Worm (Caenorhabditis elegans) whole organism, late embryonic: Measurements from ENCODE around the gene ckb-2.

ENCODE experiments used
- C38D4.7 ChIP-seq: fragments of 200-800 bp; sonication (Bioruptor generic); optimal IDR thresholded peaks from 2 replicates; lab custom pipeline; 2018; ENCODE audit warnings: mild to moderate bottlenecking, missing genetic modification characterization, moderate library complexity, missing compliant biosample characterization
- F13H6.1 ChIP-seq: sonication (generic microtip); optimal IDR thresholded peaks from 2 replicates; lab custom pipeline; 2016; ENCODE audit warnings: missing genetic modification characterization, missing compliant biosample characterization
- K02D7.2 ChIP-seq: sonication (generic microtip); optimal IDR thresholded peaks from 2 replicates; lab custom pipeline; 2017; ENCODE audit warnings: mild to moderate bottlenecking, missing genetic modification characterization, missing compliant biosample characterization
- T23F11.4 ChIP-seq: fragments of 200-800 bp; sonication (Bioruptor generic); optimal IDR thresholded peaks from 2 replicates; lab custom pipeline; 2018; ENCODE audit warnings: mild to moderate bottlenecking, missing genetic modification characterization, missing compliant biosample characterization
- ama-1 ChIP-seq: fragments of 150-350 bp; optimal IDR thresholded peaks from 2 replicates; lab custom pipeline; 2014
- ceh-14 ChIP-seq: sonication (generic microtip); optimal IDR thresholded peaks from 2 replicates; lab custom pipeline; 2016; ENCODE audit warnings: missing genotype, missing genetic modification characterization, missing compliant biosample characterization
- ceh-19 ChIP-seq: fragments of 200-800 bp; sonication (Bioruptor generic); optimal IDR thresholded peaks from 2 replicates; lab custom pipeline; 2018; ENCODE audit warnings: mild to moderate bottlenecking, missing genetic modification characterization, missing compliant biosample characterization
- ceh-22 ChIP-seq: sonication (generic microtip); optimal IDR thresholded peaks from 2 replicates; lab custom pipeline; 2017; ENCODE audit warnings: missing biosample characterization, missing genetic modification characterization
- ceh-30 ChIP-seq: fragments of 150-350 bp; optimal IDR thresholded peaks from 2 replicates; lab custom pipeline; 2014; ENCODE audit warnings: missing biosample characterization, missing genetic modification characterization
- ceh-31 ChIP-seq: sonication (generic microtip); optimal IDR thresholded peaks from 2 replicates; lab custom pipeline; 2016; ENCODE audit warnings: missing genetic modification characterization, missing compliant biosample characterization
- ceh-45 ChIP-seq: fragments of 200-800 bp; sonication (Bioruptor generic); IDR thresholded peaks from 2 replicates; pipeline ENCODE4 v1.3.6; 2022; ENCODE audit warnings: missing genetic modification reagents, missing genetic modification characterization, missing compliant biosample characterization
- ceh-6 ChIP-seq: fragments of 200-800 bp; sonication (Bioruptor generic); optimal IDR thresholded peaks from 2 replicates; lab custom pipeline; 2018; ENCODE audit warnings: mild to moderate bottlenecking, missing genetic modification characterization, missing compliant biosample characterization
- dmd-4 ChIP-seq: sonication (generic microtip); optimal IDR thresholded peaks from 2 replicates; lab custom pipeline; 2016; ENCODE audit warnings: borderline replicate concordance, missing genetic modification characterization, missing compliant biosample characterization
- elt-2 ChIP-seq: sonication (generic microtip); optimal IDR thresholded peaks from 2 replicates; lab custom pipeline; 2016; ENCODE audit warnings: missing genetic modification reagents, missing genetic modification characterization, missing compliant biosample characterization
- elt-4 ChIP-seq: sonication (generic microtip); optimal IDR thresholded peaks from 2 replicates; lab custom pipeline; 2016; ENCODE audit warnings: missing genetic modification characterization, missing compliant biosample characterization
- eyg-1 ChIP-seq: sonication (generic microtip); optimal IDR thresholded peaks from 2 replicates; lab custom pipeline; 2016; ENCODE audit warnings: missing genotype, missing genetic modification characterization, missing compliant biosample characterization
- fkh-6 ChIP-seq: sonication (generic microtip); optimal IDR thresholded peaks from 2 replicates; lab custom pipeline; 2016; ENCODE audit warnings: missing genetic modification characterization, missing compliant biosample characterization
- hlh-15 ChIP-seq: sonication (generic microtip); optimal IDR thresholded peaks from 2 replicates; lab custom pipeline; 2016; ENCODE audit warnings: missing genetic modification characterization, missing compliant biosample characterization
- hlh-30 ChIP-seq: sonication (generic microtip); optimal IDR thresholded peaks from 2 replicates; lab custom pipeline; 2017; ENCODE audit warnings: antibody characterized with exemption, missing genetic modification characterization, missing compliant biosample characterization; ENCODE audit not compliant: insufficient read depth
- hlh-6 ChIP-seq: sonication (generic microtip); optimal IDR thresholded peaks from 2 replicates; lab custom pipeline; 2016; ENCODE audit warnings: missing genotype, missing genetic modification characterization, missing compliant biosample characterization
- hlh-8 ChIP-seq: sonication (generic microtip); optimal IDR thresholded peaks from 2 replicates; lab custom pipeline; 2016; ENCODE audit warnings: missing genotype, missing genetic modification characterization, missing compliant biosample characterization
- lin-11 ChIP-seq: fragments of 200-800 bp; sonication (Bioruptor generic); optimal IDR thresholded peaks from 2 replicates; lab custom pipeline; 2018; ENCODE audit warnings: mild to moderate bottlenecking, missing genetic modification characterization, missing compliant biosample characterization
- mec-3 ChIP-seq: sonication (generic microtip); optimal IDR thresholded peaks from 2 replicates; lab custom pipeline; 2016; ENCODE audit warnings: borderline replicate concordance, missing genetic modification characterization, missing compliant biosample characterization
- nfya-1 ChIP-seq: sonication (generic microtip); optimal IDR thresholded peaks from 2 replicates; lab custom pipeline; 2017; ENCODE audit warnings: missing genetic modification characterization, mild to moderate bottlenecking, missing compliant biosample characterization, antibody characterized with exemption, moderate library complexity
- nhr-11 ChIP-seq: fragments of 150-350 bp; optimal IDR thresholded peaks from 2 replicates; lab custom pipeline; 2014; ENCODE audit warnings: missing biosample characterization, missing genetic modification characterization
- nhr-232 ChIP-seq: sonication (generic microtip); optimal IDR thresholded peaks from 2 replicates; lab custom pipeline; 2016; ENCODE audit warnings: missing genetic modification characterization, missing compliant biosample characterization
- pag-3 ChIP-seq: sonication (generic microtip); optimal IDR thresholded peaks from 2 replicates; lab custom pipeline; 2016; ENCODE audit warnings: missing compliant biosample characterization, missing genetic modification characterization, borderline replicate concordance
- pax-1 ChIP-seq: fragments of 150-350 bp; optimal IDR thresholded peaks from 2 replicates; lab custom pipeline; 2014; ENCODE audit warnings: missing biosample characterization, missing genetic modification characterization
- pha-2 ChIP-seq: sonication (generic microtip); optimal IDR thresholded peaks from 2 replicates; lab custom pipeline; 2017; ENCODE audit warnings: mild to moderate bottlenecking, missing genetic modification characterization, missing compliant biosample characterization
- pha-4 ChIP-seq: fragments of 150-350 bp; optimal IDR thresholded peaks from 2 replicates; lab custom pipeline; 2018; ENCODE audit warnings: missing biosample characterization, missing genetic modification reagents, missing genetic modification characterization
- pqm-1 ChIP-seq: sonication (generic microtip); optimal IDR thresholded peaks from 2 replicates; lab custom pipeline; 2016; ENCODE audit warnings: missing genetic modification characterization, missing compliant biosample characterization
- sdc-2 ChIP-seq: sonication (generic microtip); optimal IDR thresholded peaks from 2 replicates; lab custom pipeline; 2016; ENCODE audit warnings: missing genotype, missing genetic modification characterization, missing compliant biosample characterization
- sox-2 ChIP-seq: fragments of 200-800 bp; sonication (Bioruptor generic); IDR thresholded peaks from 2 replicates; pipeline ENCODE4 v1.3.6; 2022; ENCODE audit warnings: missing genetic modification reagents, missing genetic modification characterization, missing compliant biosample characterization
- sox-4 ChIP-seq: sonication (generic microtip); optimal IDR thresholded peaks from 2 replicates; lab custom pipeline; 2017; ENCODE audit warnings: mild to moderate bottlenecking, missing genetic modification characterization, inconsistent platforms, missing compliant biosample characterization
- tbx-2 ChIP-seq: sonication (generic microtip); optimal IDR thresholded peaks from 2 replicates; lab custom pipeline; 2016; ENCODE audit warnings: missing genetic modification characterization, missing compliant biosample characterization
- tbx-7 ChIP-seq: sonication (generic microtip); optimal IDR thresholded peaks from 2 replicates; lab custom pipeline; 2016; ENCODE audit warnings: missing genotype, missing genetic modification characterization, missing compliant biosample characterization
- ttx-3 ChIP-seq: sonication (generic microtip); optimal IDR thresholded peaks from 2 replicates; lab custom pipeline; 2016; ENCODE audit warnings: missing genetic modification reagents, missing genetic modification characterization, missing compliant biosample characterization
- unc-42 ChIP-seq: sonication (generic microtip); optimal IDR thresholded peaks from 2 replicates; lab custom pipeline; 2016; ENCODE audit warnings: missing genotype, missing genetic modification characterization, missing compliant biosample characterization
- unc-55 ChIP-seq: sonication (generic microtip); optimal IDR thresholded peaks from 2 replicates; lab custom pipeline; 2017; ENCODE audit warnings: missing biosample characterization, missing genetic modification reagents, missing genetic modification characterization
- unc-86 ChIP-seq: sonication (generic microtip); optimal IDR thresholded peaks from 2 replicates; lab custom pipeline; 2016; ENCODE audit warnings: missing genetic modification characterization, missing compliant biosample characterization
- ztf-16 ChIP-seq: sonication (generic microtip); optimal IDR thresholded peaks from 2 replicates; lab custom pipeline; 2017; ENCODE audit warnings: missing genetic modification characterization, missing compliant biosample characterization

Gene ckb-2

DNA sequence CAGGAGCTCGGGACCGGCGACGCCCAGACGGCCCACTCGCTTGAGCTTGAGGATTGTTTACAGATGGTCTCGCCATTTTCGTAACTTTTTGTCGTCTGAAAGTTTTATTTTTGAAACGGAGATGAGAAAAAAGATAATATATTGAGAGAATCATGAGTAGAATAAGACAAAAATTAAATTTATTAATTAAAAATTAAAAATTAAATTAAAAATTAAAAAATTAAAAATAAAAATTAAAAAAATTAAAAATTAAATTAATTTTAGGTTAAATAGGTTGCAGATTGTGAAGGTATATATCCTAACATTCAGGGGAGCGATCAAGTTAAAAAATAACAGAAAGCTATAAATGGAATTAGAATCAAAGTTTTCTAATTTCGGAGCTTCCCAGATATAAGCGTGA lies 12.0 kb downstream of the ckb-2 start, which contains the start of gene B0284.3:
Gene B0284.3, minus strand, starts transcription at position 101 of the 400 bp plus-strand sequence.
- TF ChIP-seq ceh-30: no peak
- TF ChIP-seq unc-42 (tag; lab: Kevin White, UChicago): no peak
- TF ChIP-seq ceh-19 (GFP tag; lab: Kevin White, UChicago): no peak
- TF ChIP-seq hlh-6 (tag; lab: Kevin White, UChicago): no peak
- TF ChIP-seq ztf-16 (tag; lab: Kevin White, UChicago): no peak
- no peak for TF ChIP-seq C38D4.7 (GFP tag; lab: Kevin White, UChicago)
- no peak for TF ChIP-seq sdc-2
- TF ChIP-seq F13H6.1 (tag; lab: Kevin White, UChicago): no peak
- TF ChIP-seq sox-4: no peak
- TF ChIP-seq elt-2 (tag; lab: Kevin White, UChicago): no peak
- no peak for TF ChIP-seq nhr-11 (tag; lab: Kevin White, UChicago)
- no peak for TF ChIP-seq nhr-232
- TF ChIP-seq, all 69 proteins: peak for 0

- TF ChIP-seq nfya-1 (tag; lab: Kevin White, UChicago): peak; percentile 31
- no peak for TF ChIP-seq F13H6.1 (tag; lab: Kevin White, UChicago)
- no peak for TF ChIP-seq hlh-30
- TF ChIP-seq sox-2 (GFP tag; lab: Robert Waterston, UW): peak; percentile 24
- no peak for TF ChIP-seq tbx-7 (tag; lab: Kevin White, UChicago)
- no peak for TF ChIP-seq pha-4
- TF ChIP-seq pha-2 (tag; lab: Kevin White, UChicago): no peak
- TF ChIP-seq pag-3 (tag; lab: Kevin White, UChicago): no peak
- no peak for TF ChIP-seq dmd-4
- TF ChIP-seq ceh-45: no peak
- peak; percentile 60 for TF ChIP-seq ceh-31 (tag; lab: Kevin White, UChicago)
- no peak for TF ChIP-seq hlh-15 (tag; lab: Kevin White, UChicago)
- TF ChIP-seq unc-42 (tag; lab: Kevin White, UChicago): peak; percentile 60
Observed at ce11 chrIII:4380835-4381234, 13.1 kb downstream of the ckb-2 start.

- TF ChIP-seq unc-86 (tag; lab: Kevin White, UChicago): no peak
- TF ChIP-seq ttx-3 (tag; lab: Kevin White, UChicago): no peak
- TF ChIP-seq pha-2 (tag; lab: Kevin White, UChicago): no peak
- no peak for TF ChIP-seq hlh-6 (tag; lab: Kevin White, UChicago)
- no peak for TF ChIP-seq ceh-14
- TF ChIP-seq T23F11.4: no peak
- TF ChIP-seq tbx-2 (tag; lab: Kevin White, UChicago): no peak
- no peak for TF ChIP-seq sdc-2
- TF ChIP-seq pha-4: no peak
- no peak for TF ChIP-seq hlh-8 (tag; lab: Kevin White, UChicago)
- TF ChIP-seq ceh-22: no peak
- TF ChIP-seq pax-1 (tag; lab: Kevin White, UChicago): no peak
- no peak for TF ChIP-seq mec-3 (tag; lab: Kevin White, UChicago)
- TF ChIP-seq unc-42 (tag; lab: Kevin White, UChicago): no peak
- TF ChIP-seq lin-11 (tag; lab: Kevin White, UChicago): no peak
- no peak for TF ChIP-seq ceh-6 (GFP tag; lab: Kevin White, UChicago)
- TF ChIP-seq pqm-1 (tag; lab: Kevin White, UChicago): no peak
- no peak for TF ChIP-seq nhr-11 (tag; lab: Kevin White, UChicago)
Observed at ce11 chrIII:4381343-4381742, 13.6 kb downstream of the ckb-2 start, which contains the start of gene pals-27. TSS of gene pals-27 (plus strand) at chrIII:4381643.

DNA sequence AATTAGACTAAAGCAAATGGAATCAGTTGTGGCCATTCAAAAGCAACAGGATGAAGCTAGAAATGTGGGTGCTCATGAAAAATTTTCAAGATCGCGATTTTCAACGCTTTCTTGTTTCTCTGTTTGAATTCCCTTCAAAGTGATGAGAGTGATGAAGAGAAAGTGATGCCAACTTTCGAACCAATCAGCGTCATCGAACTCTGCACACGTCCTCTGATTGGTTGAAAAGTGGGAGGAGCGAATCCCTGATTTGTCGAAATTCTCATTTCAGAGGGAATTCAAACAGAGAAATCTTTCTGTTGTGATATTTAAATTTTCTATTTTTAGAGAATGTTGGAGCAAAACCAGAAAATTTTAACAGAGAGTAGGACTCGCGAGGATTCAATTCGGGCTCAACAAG lies 14.4 kb downstream of the ckb-2 start:
- TF ChIP-seq elt-4 (tag; lab: Kevin White, UChicago): no peak
- no peak for TF ChIP-seq K02D7.2 (tag; lab: Kevin White, UChicago)
- no peak for TF ChIP-seq fkh-6 (tag; lab: Kevin White, UChicago)
- TF ChIP-seq ama-1 (lab: Kevin White, UChicago): no peak
- TF ChIP-seq eyg-1 (tag; lab: Kevin White, UChicago): no peak
- peak; percentile 76 for TF ChIP-seq nfya-1 (tag; lab: Kevin White, UChicago)
- TF ChIP-seq ztf-16 (tag; lab: Kevin White, UChicago): no peak
- no peak for TF ChIP-seq unc-55 (GFP tag; lab: Kevin White, UChicago)
